Worm (Caenorhabditis elegans) whole organism, mixed stage, embryonic: ENCODE measurements around the gene T02H6.5.

Source experiments
- drap-1 ChIP-seq: fragments of 200-800 bp; sonication (Bioruptor generic); optimal IDR thresholded peaks from 3 replicates; lab custom pipeline; 2018; ENCODE audit warnings: mild to moderate bottlenecking, missing genetic modification characterization, missing compliant biosample characterization
- lin-13 ChIP-seq: fragments of 150-350 bp; optimal IDR thresholded peaks from 2 replicates; lab custom pipeline; 2014; ENCODE audit warnings: missing biosample characterization, missing genetic modification characterization
- nhr-12 ChIP-seq: fragments of 150-350 bp; optimal IDR thresholded peaks from 2 replicates; lab custom pipeline; 2014; ENCODE audit warnings: missing biosample characterization, missing genetic modification characterization
- pha-4 ChIP-seq: fragments of 150-350 bp; optimal IDR thresholded peaks from 2 replicates; lab custom pipeline; 2018; ENCODE audit warnings: missing biosample characterization, missing genetic modification reagents, missing genetic modification characterization
- ztf-11 ChIP-seq: fragments of 150-350 bp; optimal IDR thresholded peaks from 2 replicates; lab custom pipeline; 2014; ENCODE audit warnings: missing biosample characterization, missing genetic modification characterization

- no peak for TF ChIP-seq pha-4 (tag; lab: Kevin White, UChicago)
- TF ChIP-seq lin-13 (tag; lab: Kevin White, UChicago): no peak
- TF ChIP-seq drap-1: no peak
- TF ChIP-seq ztf-11 (tag; lab: Kevin White, UChicago): no peak
- no peak for TF ChIP-seq nhr-12 (tag; lab: Kevin White, UChicago)
Observed at ce11 chrII:680612-681011, 4.3 kb upstream of the T02H6.5 start, which contains the start of the genes T02H6.10 and T02H6.8.
